Worm (Caenorhabditis elegans) whole organism, young adult: ENCODE data around the gene ascc-1.

Experiments used
- B0019.2 ChIP-seq: fragments of 200-800 bp; sonication (Bioruptor generic); conservative IDR thresholded peaks from 2 replicates; pipeline ENCODE4 v1.3.6; 2022; ENCODE audit warnings: missing genetic modification reagents, missing genetic modification characterization, missing compliant biosample characterization
- Y79H2A.3 ChIP-seq: fragments of 200-800 bp; sonication (Bioruptor generic); conservative IDR thresholded peaks from 2 replicates; pipeline ENCODE4 v1.3.6; 2022; ENCODE audit warnings: missing genetic modification reagents, missing genetic modification characterization, missing compliant biosample characterization
- him-1 ChIP-seq: sonication (generic microtip); optimal IDR thresholded peaks from 2 replicates; lab custom pipeline; 2016; ENCODE audit warnings: missing genotype, missing genetic modification reagents, missing genetic modification characterization, missing compliant biosample characterization
- lir-1 ChIP-seq: fragments of 200-800 bp; sonication (Bioruptor generic); conservative IDR thresholded peaks from 2 replicates; pipeline ENCODE4 v1.3.6; 2022; ENCODE audit warnings: missing genetic modification reagents, missing genetic modification characterization, missing compliant biosample characterization
- nhr-90 ChIP-seq: sonication (generic microtip); optimal IDR thresholded peaks from 2 replicates; lab custom pipeline; 2016; ENCODE audit warnings: missing genotype, mild to moderate bottlenecking, missing genetic modification characterization, missing compliant biosample characterization
- snpc-3.4 ChIP-seq: sonication (generic microtip); optimal IDR thresholded peaks from 2 replicates; lab custom pipeline; 2017; ENCODE audit warnings: missing genetic modification characterization, mild to moderate bottlenecking, missing compliant biosample characterization, antibody characterized with exemption, moderate library complexity, missing genotype, missing genetic modification reagents
- tbp1 ChIP-seq: fragments of 200-800 bp; sonication (Bioruptor generic); optimal IDR thresholded peaks from 2 replicates; lab custom pipeline; 2018; ENCODE audit warnings: mild to moderate bottlenecking, missing genetic modification characterization, missing compliant biosample characterization
- unc-62 ChIP-seq: fragments of 150-350 bp; optimal IDR thresholded peaks from 2 replicates; lab custom pipeline; 2014; ENCODE audit warnings: missing biosample characterization, missing genetic modification reagents, missing genetic modification characterization
- zim-3 ChIP-seq: sonication (generic microtip); optimal IDR thresholded peaks from 2 replicates; lab custom pipeline; 2017; ENCODE audit warnings: mild to moderate bottlenecking, missing genetic modification characterization, moderate library complexity, missing compliant biosample characterization
- ztf-18 ChIP-seq: sonication (generic microtip); optimal IDR thresholded peaks from 2 replicates; lab custom pipeline; 2016; ENCODE audit warnings: missing genotype, mild to moderate bottlenecking, missing genetic modification characterization, missing compliant biosample characterization

ce11 chrII:55204-55603, 2.3 kb upstream of the ascc-1 start, which contains the start of gene tre-5:
- TF ChIP-seq him-1 (tag; lab: Kevin White, UChicago) (no peak), unc-62 (GFP tag; lab: Kevin White, UChicago) (no peak), tbp1 (no peak), Y79H2A.3 (no peak), lir-1 (GFP tag; lab: Robert Waterston, UW) (no peak), ztf-18 (no peak), zim-3 (tag; lab: Kevin White, UChicago) (no peak), snpc-3.4 (tag; lab: Kevin White, UChicago) (no peak), B0019.2 (GFP tag; lab: Robert Waterston, UW) (no peak), nhr-90 (no peak)
